Worm (Caenorhabditis elegans): ENCODE measurements around the gene vha-14.

- no peak for TF ChIP-seq ztf-29 (GFP tag; IDR thresholded peaks at IDR 0.05)
- TF ChIP-seq klf-2 (GFP tag; conservative IDR thresholded peaks at IDR 0.05) = no peak
- no peak for TF ChIP-seq tab-1 (GFP tag; IDR thresholded peaks at IDR 0.05)
- TF ChIP-seq ref-1 (GFP tag; conservative IDR thresholded peaks at IDR 0.05) = no peak
- TF ChIP-seq flt-1 (GFP tag; IDR thresholded peaks at IDR 0.05) = no peak
- no peak for TF ChIP-seq cog-1 (tag; optimal IDR thresholded peaks at IDR 0.05)
- peak; percentile 34; the same call in 1 of the 2 replicates for TF ChIP-seq T22C8.4 (GFP tag; IDR thresholded peaks at IDR 0.05)
- TF ChIP-seq med-1 (GFP tag; optimal IDR thresholded peaks at IDR 0.05; ENCODE audit: insufficient read depth) = no peak
- TF ChIP-seq ztf-23 (GFP tag; IDR thresholded peaks at IDR 0.05) = no peak
Measured at ce11 chrIII:9467095-9467494, 40.8 kb upstream of the vha-14 start, which contains the start of gene baf-1.

Data from whole organism, midembryonic.